Worm (Caenorhabditis elegans): ENCODE data around the gene T05D4.5.
A peak's percentile ranks its signal among the peaks of the same experiment; 100 is the strongest.

T05D4.5 gene

ce11 chrIII:13607833-13608232, 27.2 kb downstream of the T05D4.5 start, which contains the start of gene shpk-1:
shpk-1 (plus strand) TSS chrIII:13608020.
- no peak for TF ChIP-seq blmp-1 (tag; optimal IDR thresholded peaks at IDR 0.05; ENCODE audit: insufficient read depth)
- no peak for TF ChIP-seq nhr-6 (tag; optimal IDR thresholded peaks at IDR 0.05)
- TF ChIP-seq gmeb-1 (tag; optimal IDR thresholded peaks at IDR 0.05): peak; percentile 46
- TF ChIP-seq fos-1 (tag; optimal IDR thresholded peaks at IDR 0.05): peak; percentile 96
- TF ChIP-seq C34F6.9 (tag; optimal IDR thresholded peaks at IDR 0.05): no peak
- TF ChIP-seq ceh-16 (tag; optimal IDR thresholded peaks at IDR 0.05): no peak
- TF ChIP-seq crh-2 (tag; optimal IDR thresholded peaks at IDR 0.05): peak; percentile 77
- no peak for TF ChIP-seq elt-3 (tag; optimal IDR thresholded peaks at IDR 0.05)
- TF ChIP-seq lsy-2 (tag; optimal IDR thresholded peaks at IDR 0.05): no peak
- peak; percentile 40 for TF ChIP-seq sma-9 (GFP tag; optimal IDR thresholded peaks at IDR 0.05)
- no peak for TF ChIP-seq sma-9 (tag; optimal IDR thresholded peaks at IDR 0.05)
- no peak for TF ChIP-seq ztf-4 (tag; optimal IDR thresholded peaks at IDR 0.05)
- no peak for TF ChIP-seq mbf-1 (tag; optimal IDR thresholded peaks at IDR 0.05)
- no peak for TF ChIP-seq ceh-82 (tag; optimal IDR thresholded peaks at IDR 0.05)
- TF ChIP-seq zag-1 (tag; optimal IDR thresholded peaks at IDR 0.05): no peak
- TF ChIP-seq F13H6.1 (tag; optimal IDR thresholded peaks at IDR 0.05): peak; percentile 40

ce11 chrIII:13614206-13614605, 33.6 kb downstream of the T05D4.5 start:
- no peak for TF ChIP-seq lin-11 (tag; optimal IDR thresholded peaks at IDR 0.05)
- TF ChIP-seq nhr-12 (tag; optimal IDR thresholded peaks at IDR 0.05): no peak
- no peak for TF ChIP-seq nhr-237 (tag; optimal IDR thresholded peaks at IDR 0.05)
- no peak for TF ChIP-seq nhr-11 (tag; optimal IDR thresholded peaks at IDR 0.05)
- no peak for TF ChIP-seq ztf-1 (GFP tag; conservative IDR thresholded peaks at IDR 0.05)
- TF ChIP-seq crh-2 (tag; optimal IDR thresholded peaks at IDR 0.05): no peak
- no peak for TF ChIP-seq C34F6.9 (tag; optimal IDR thresholded peaks at IDR 0.05)
- TF ChIP-seq dmd-4 (tag; optimal IDR thresholded peaks at IDR 0.05): no peak
- no peak for TF ChIP-seq alr-1 (tag; optimal IDR thresholded peaks at IDR 0.05)
- no peak for TF ChIP-seq unc-55 (GFP tag; optimal IDR thresholded peaks at IDR 0.05)
- TF ChIP-seq elt-1 (tag; optimal IDR thresholded peaks at IDR 0.05): no peak
- no peak for TF ChIP-seq ama-1 (optimal IDR thresholded peaks at IDR 0.05)
- no peak for TF ChIP-seq sem-4 (tag; optimal IDR thresholded peaks at IDR 0.05)
- no peak for TF ChIP-seq nhr-77 (tag; optimal IDR thresholded peaks at IDR 0.05)
- TF ChIP-seq ztf-4 (tag; optimal IDR thresholded peaks at IDR 0.05): no peak
- TF ChIP-seq blmp-1 (tag; optimal IDR thresholded peaks at IDR 0.05; ENCODE audit: insufficient read depth): no peak

- TF ChIP-seq peb-1 (tag; optimal IDR thresholded peaks at IDR 0.05) (no peak), ztf-1 (GFP tag; conservative IDR thresholded peaks at IDR 0.05) (no peak), nhr-21 (tag; optimal IDR thresholded peaks at IDR 0.05) (no peak), nhr-12 (tag; optimal IDR thresholded peaks at IDR 0.05) (no peak), R02D3.7 (tag; optimal IDR thresholded peaks at IDR 0.05) (no peak), Y55F3AM.14 (GFP tag; optimal IDR thresholded peaks at IDR 0.05) (no peak), ama-1 (optimal IDR thresholded peaks at IDR 0.05) (no peak), unc-39 (tag; optimal IDR thresholded peaks at IDR 0.05) (no peak), nhr-129 (tag; optimal IDR thresholded peaks at IDR 0.05) (no peak), unc-55 (GFP tag; optimal IDR thresholded peaks at IDR 0.05) (no peak), lin-11 (tag; optimal IDR thresholded peaks at IDR 0.05) (no peak), ceh-16 (tag; optimal IDR thresholded peaks at IDR 0.05) (no peak), nhr-11 (tag; optimal IDR thresholded peaks at IDR 0.05) (no peak), ztf-4 (tag; optimal IDR thresholded peaks at IDR 0.05) (no peak), mab-5 (tag; optimal IDR thresholded peaks at IDR 0.05) (no peak), nhr-6 (tag; optimal IDR thresholded peaks at IDR 0.05) (no peak), nhr-10 (tag; optimal IDR thresholded peaks at IDR 0.05) (no peak), elt-3 (tag; optimal IDR thresholded peaks at IDR 0.05) (no peak)
These were observed 34.1 kb downstream of the T05D4.5 start for ce11 chrIII:13614751-13615150.

ce11 chrIII:13615530-13615929, 34.9 kb downstream of the T05D4.5 start:
- TF ChIP-seq mbf-1 (tag; optimal IDR thresholded peaks at IDR 0.05) (no peak), aly-2 (tag; optimal IDR thresholded peaks at IDR 0.05) (no peak), C34F6.9 (tag; optimal IDR thresholded peaks at IDR 0.05) (no peak), dmd-4 (tag; optimal IDR thresholded peaks at IDR 0.05) (no peak), unc-39 (tag; optimal IDR thresholded peaks at IDR 0.05) (no peak), nhr-25 (tag; optimal IDR thresholded peaks at IDR 0.05) (no peak), peb-1 (tag; optimal IDR thresholded peaks at IDR 0.05) (no peak), nhr-21 (tag; optimal IDR thresholded peaks at IDR 0.05) (no peak), nhr-237 (tag; optimal IDR thresholded peaks at IDR 0.05) (no peak)
